Worm (Caenorhabditis elegans) whole organism, mixed stage, embryonic: Measurements from ENCODE around the gene mdt-4.

Source experiments
- M03D4.4 ChIP-seq: sonication (generic microtip); optimal IDR thresholded peaks from 2 replicates; lab custom pipeline; 2017; ENCODE audit warnings: mild to moderate bottlenecking, missing genetic modification characterization, missing compliant biosample characterization
- bed-3 ChIP-seq: fragments of 200-800 bp; sonication (Bioruptor generic); optimal IDR thresholded peaks from 3 replicates; lab custom pipeline; 2018; ENCODE audit warnings: mild to moderate bottlenecking, missing genetic modification characterization, moderate library complexity, missing compliant biosample characterization
- blmp-1 ChIP-seq: fragments of 150-350 bp; optimal IDR thresholded peaks from 2 replicates; lab custom pipeline; 2014; ENCODE audit warnings: missing biosample characterization, missing genetic modification characterization
- ceh-39 ChIP-seq: fragments of 150-350 bp; optimal IDR thresholded peaks from 2 replicates; lab custom pipeline; 2014; ENCODE audit warnings: missing biosample characterization, missing genetic modification characterization
- ceh-43 ChIP-seq: fragments of 200-800 bp; sonication (Bioruptor generic); optimal IDR thresholded peaks from 2 replicates; lab custom pipeline; 2018; ENCODE audit warnings: mild to moderate bottlenecking, missing genetic modification characterization, moderate library complexity, missing compliant biosample characterization
- ceh-83 ChIP-seq: fragments of 200-800 bp; sonication (Bioruptor generic); optimal IDR thresholded peaks from 2 replicates; lab custom pipeline; 2018; ENCODE audit warnings: mild to moderate bottlenecking, missing genetic modification characterization, missing compliant biosample characterization
- ces-1 ChIP-seq: fragments of 150-350 bp; optimal IDR thresholded peaks from 2 replicates; lab custom pipeline; 2014; ENCODE audit warnings: missing biosample characterization, missing genetic modification reagents, missing genetic modification characterization
- cnd-1 ChIP-seq: fragments of 200-800 bp; sonication (Bioruptor generic); optimal IDR thresholded peaks from 2 replicates; lab custom pipeline; 2018; ENCODE audit warnings: mild to moderate bottlenecking, missing genetic modification characterization, missing compliant biosample characterization
- drap-1 ChIP-seq: fragments of 200-800 bp; sonication (Bioruptor generic); optimal IDR thresholded peaks from 3 replicates; lab custom pipeline; 2018; ENCODE audit warnings: mild to moderate bottlenecking, missing genetic modification characterization, missing compliant biosample characterization
- elt-1 ChIP-seq: sonication (generic microtip); optimal IDR thresholded peaks from 2 replicates; lab custom pipeline; 2017; ENCODE audit warnings: missing genetic modification characterization, mild to moderate bottlenecking, missing compliant biosample characterization, antibody characterized with exemption, moderate library complexity, borderline replicate concordance; ENCODE audit not compliant: insufficient read depth
- elt-3 ChIP-seq: fragments of 150-350 bp; optimal IDR thresholded peaks from 2 replicates; lab custom pipeline; 2014; ENCODE audit warnings: missing biosample characterization, missing genetic modification characterization
- flh-1 ChIP-seq: fragments of 200-800 bp; sonication (Bioruptor generic); optimal IDR thresholded peaks from 2 replicates; lab custom pipeline; 2018; ENCODE audit warnings: mild to moderate bottlenecking, missing genetic modification characterization, moderate library complexity, missing compliant biosample characterization
- ham-2 ChIP-seq: fragments of 200-800 bp; sonication (Bioruptor generic); optimal IDR thresholded peaks from 2 replicates; lab custom pipeline; 2018; ENCODE audit warnings: mild to moderate bottlenecking, missing genetic modification characterization, missing compliant biosample characterization
- lin-32 ChIP-seq: fragments of 200-800 bp; sonication (Bioruptor generic); optimal IDR thresholded peaks from 2 replicates; lab custom pipeline; 2018; ENCODE audit warnings: mild to moderate bottlenecking, missing genetic modification characterization, missing compliant biosample characterization
- lsy-2 ChIP-seq: fragments of 150-350 bp; optimal IDR thresholded peaks from 2 replicates; lab custom pipeline; 2014; ENCODE audit warnings: missing biosample characterization, missing genetic modification characterization
- mab-5 ChIP-seq: fragments of 150-350 bp; optimal IDR thresholded peaks from 2 replicates; lab custom pipeline; 2014; ENCODE audit warnings: missing biosample characterization, missing genetic modification characterization
- mep-1 ChIP-seq: fragments of 150-350 bp; optimal IDR thresholded peaks from 2 replicates; lab custom pipeline; 2017; ENCODE audit warnings: missing biosample characterization, missing genetic modification reagents, missing genetic modification characterization, inconsistent platforms
- mls-2 ChIP-seq: sonication (generic microtip); optimal IDR thresholded peaks from 2 replicates; lab custom pipeline; 2016; ENCODE audit warnings: mild to moderate bottlenecking, missing genetic modification characterization, moderate library complexity, missing compliant biosample characterization
- nhr-12 ChIP-seq: fragments of 150-350 bp; optimal IDR thresholded peaks from 2 replicates; lab custom pipeline; 2014; ENCODE audit warnings: missing biosample characterization, missing genetic modification characterization
- nhr-2 ChIP-seq: fragments of 150-350 bp; optimal IDR thresholded peaks from 2 replicates; lab custom pipeline; 2014; ENCODE audit warnings: missing biosample characterization, missing genetic modification characterization
- nhr-237 ChIP-seq: fragments of 150-350 bp; optimal IDR thresholded peaks from 2 replicates; lab custom pipeline; 2014; ENCODE audit warnings: missing biosample characterization, missing genetic modification characterization
- nhr-28 ChIP-seq: fragments of 150-350 bp; optimal IDR thresholded peaks from 2 replicates; lab custom pipeline; 2014; ENCODE audit warnings: missing biosample characterization, missing genetic modification characterization
- nhr-76 ChIP-seq: sonication (generic microtip); optimal IDR thresholded peaks from 2 replicates; lab custom pipeline; 2017; ENCODE audit warnings: missing biosample characterization, missing genetic modification characterization
- pha-4 ChIP-seq: fragments of 150-350 bp; optimal IDR thresholded peaks from 2 replicates; lab custom pipeline; 2018; ENCODE audit warnings: missing biosample characterization, missing genetic modification reagents, missing genetic modification characterization
- sem-2 ChIP-seq: fragments of 200-800 bp; sonication (Bioruptor generic); optimal IDR thresholded peaks from 2 replicates; lab custom pipeline; 2018; ENCODE audit warnings: mild to moderate bottlenecking, missing genetic modification characterization, missing compliant biosample characterization
- snpc-4 ChIP-seq: fragments of 150-350 bp; optimal IDR thresholded peaks from 2 replicates; lab custom pipeline; 2014; ENCODE audit warnings: missing biosample characterization, missing genetic modification characterization
- tbx-8 ChIP-seq: fragments of 200-800 bp; sonication (Bioruptor generic); optimal IDR thresholded peaks from 2 replicates; lab custom pipeline; 2018; ENCODE audit warnings: mild to moderate bottlenecking, missing genetic modification characterization, moderate library complexity, missing compliant biosample characterization
- unc-120 ChIP-seq: sonication (generic microtip); optimal IDR thresholded peaks from 2 replicates; lab custom pipeline; 2017; ENCODE audit warnings: missing genetic modification characterization, missing compliant biosample characterization; ENCODE audit not compliant: poor library complexity, severe bottlenecking
- unc-39 ChIP-seq: fragments of 150-350 bp; optimal IDR thresholded peaks from 2 replicates; lab custom pipeline; 2014; ENCODE audit warnings: missing biosample characterization, missing genetic modification characterization
- unc-62 ChIP-seq: fragments of 150-350 bp; optimal IDR thresholded peaks from 2 replicates; lab custom pipeline; 2014; ENCODE audit warnings: missing biosample characterization, missing genetic modification reagents, missing genetic modification characterization
- zip-8 ChIP-seq: fragments of 150-350 bp; optimal IDR thresholded peaks from 2 replicates; lab custom pipeline; 2014; ENCODE audit warnings: missing biosample characterization, missing genetic modification characterization
- ztf-11 ChIP-seq: fragments of 150-350 bp; optimal IDR thresholded peaks from 2 replicates; lab custom pipeline; 2014; ENCODE audit warnings: missing biosample characterization, missing genetic modification characterization

Gene mdt-4

ce11 chrII:4975311-4975710 is 31.6 kb upstream of the mdt-4 start:
- peak; percentile 67 for TF ChIP-seq nhr-2 (tag; lab: Kevin White, UChicago)
- TF ChIP-seq ztf-11 (tag; lab: Kevin White, UChicago), result no peak
- no peak for TF ChIP-seq nhr-237 (tag; lab: Kevin White, UChicago)
- TF ChIP-seq pha-4 (tag; lab: Kevin White, UChicago), result peak; percentile 24

- TF ChIP-seq lsy-2 (no peak), nhr-2 (tag; lab: Kevin White, UChicago) (no peak), lin-32 (GFP tag; lab: Kevin White, UChicago) (peak; percentile 54), snpc-4 (tag; lab: Kevin White, UChicago) (no peak)
Observed at ce11 chrII:4974448-4974951, 30.8 kb upstream of the mdt-4 start.

DNA sequence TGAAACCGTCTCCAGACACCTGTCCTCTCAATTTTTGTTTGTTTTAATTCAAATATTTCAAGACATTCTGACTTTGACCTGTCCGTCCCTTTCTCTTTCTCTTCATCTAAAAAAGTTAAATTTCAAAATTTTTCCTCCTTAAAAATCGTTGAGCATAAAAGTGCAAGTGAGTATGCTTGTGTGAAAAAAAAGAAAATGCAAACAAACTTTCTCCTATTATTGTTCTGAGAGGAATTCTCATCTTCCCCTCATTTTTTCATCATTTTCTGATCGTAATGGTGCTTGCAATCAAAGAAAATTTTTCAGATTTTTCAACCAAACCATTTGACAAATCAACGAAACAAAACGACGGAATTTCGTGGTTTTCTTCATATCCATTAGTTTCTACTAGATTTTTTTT is 25.1 kb upstream of the mdt-4 start, which contains the start of gene shc-2:
shc-2 (plus strand) TSS at position 301 of the 400 bp plus-strand sequence.
- no peak for TF ChIP-seq zip-8
- no peak for TF ChIP-seq bed-3 (GFP tag; lab: Kevin White, UChicago)
- TF ChIP-seq nhr-76 (tag; lab: Kevin White, UChicago), result no peak
- no peak for TF ChIP-seq pha-4 (tag; lab: Kevin White, UChicago)
- no peak for TF ChIP-seq ceh-39 (tag; lab: Kevin White, UChicago)
- no peak for TF ChIP-seq mep-1
- TF ChIP-seq blmp-1 (tag; lab: Kevin White, UChicago), result no peak
- TF ChIP-seq nhr-2 (tag; lab: Kevin White, UChicago), result no peak
- TF ChIP-seq flh-1 (GFP tag; lab: Kevin White, UChicago), result no peak
- TF ChIP-seq ham-2 (GFP tag; lab: Kevin White, UChicago), result no peak
- TF ChIP-seq tbx-8, result no peak
- no peak for TF ChIP-seq nhr-237 (tag; lab: Kevin White, UChicago)

- TF ChIP-seq mls-2 (tag; lab: Kevin White, UChicago), result no peak
- TF ChIP-seq unc-39, result no peak
- TF ChIP-seq zip-8, result no peak
- TF ChIP-seq lsy-2, result no peak
- TF ChIP-seq cnd-1, result no peak
- no peak for TF ChIP-seq lin-32 (GFP tag; lab: Kevin White, UChicago)
- no peak for TF ChIP-seq tbx-8
- no peak for TF ChIP-seq nhr-237 (tag; lab: Kevin White, UChicago)
- TF ChIP-seq sem-2 (GFP tag; lab: Kevin White, UChicago), result no peak
- no peak for TF ChIP-seq mab-5 (tag; lab: Kevin White, UChicago)
- TF ChIP-seq ceh-43 (GFP tag; lab: Kevin White, UChicago), result no peak
- no peak for TF ChIP-seq ces-1 (GFP tag; lab: Kevin White, UChicago)
- TF ChIP-seq ztf-11 (tag; lab: Kevin White, UChicago), result no peak
- TF ChIP-seq mep-1, result no peak
- TF ChIP-seq ceh-83, result no peak
- TF ChIP-seq bed-3 (GFP tag; lab: Kevin White, UChicago), result no peak
- no peak for TF ChIP-seq M03D4.4 (tag; lab: Kevin White, UChicago)
- no peak for TF ChIP-seq nhr-2 (tag; lab: Kevin White, UChicago)
- no peak for TF ChIP-seq ceh-39 (tag; lab: Kevin White, UChicago)
Observed at ce11 chrII:4967636-4968035, 23.9 kb upstream of the mdt-4 start.

DNA sequence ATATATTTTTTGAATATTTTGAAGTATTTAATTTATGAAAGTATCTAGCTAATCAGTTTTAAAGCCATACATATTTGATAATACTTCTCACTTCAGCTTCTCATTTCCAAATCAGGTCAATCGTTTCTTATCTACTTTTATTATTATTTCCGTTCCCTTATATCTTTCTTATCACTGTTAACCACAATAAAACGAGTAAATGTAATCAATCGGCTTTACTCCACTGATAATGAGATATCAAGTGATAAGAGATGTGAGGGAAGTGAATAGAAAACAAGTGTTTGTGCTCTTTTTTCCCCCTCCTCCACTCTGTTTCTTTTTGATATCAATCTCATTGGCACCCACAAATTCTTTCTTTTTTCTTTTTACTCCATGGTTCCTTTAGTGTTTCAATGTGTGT is 22.8 kb upstream of the mdt-4 start:
- TF ChIP-seq zip-8 (no peak), nhr-2 (tag; lab: Kevin White, UChicago) (no peak), nhr-28 (tag; lab: Kevin White, UChicago) (no peak), M03D4.4 (tag; lab: Kevin White, UChicago) (no peak), ham-2 (GFP tag; lab: Kevin White, UChicago) (no peak), mls-2 (tag; lab: Kevin White, UChicago) (no peak), flh-1 (GFP tag; lab: Kevin White, UChicago) (no peak), unc-62 (GFP tag; lab: Kevin White, UChicago) (no peak), lin-32 (GFP tag; lab: Kevin White, UChicago) (no peak), unc-120 (tag; lab: Kevin White, UChicago) (no peak)
- TF ChIP-seq, all 35 proteins: peak for 0

DNA sequence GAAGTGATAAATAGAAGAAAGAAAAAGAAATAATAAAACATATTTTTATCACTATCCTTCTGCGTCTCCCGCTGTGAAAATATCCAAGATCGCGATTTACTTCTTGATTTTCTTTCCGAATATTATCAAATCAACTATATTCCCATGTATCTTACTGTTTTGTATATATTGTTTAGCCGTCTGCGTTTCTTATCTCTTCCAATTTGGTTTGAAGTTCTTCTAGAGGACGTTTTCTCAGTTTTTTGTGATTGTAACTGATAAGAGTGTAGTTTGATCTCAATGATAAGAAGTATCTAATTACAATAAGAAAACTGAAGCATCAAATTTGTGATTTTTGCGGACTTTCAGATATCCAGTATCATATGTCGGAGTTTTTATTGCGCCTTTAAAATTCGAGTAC is 16.9 kb upstream of the mdt-4 start:
- TF ChIP-seq mep-1 (no peak), nhr-28 (tag; lab: Kevin White, UChicago) (no peak), nhr-12 (tag; lab: Kevin White, UChicago) (no peak), elt-3 (tag; lab: Kevin White, UChicago) (no peak), nhr-2 (tag; lab: Kevin White, UChicago) (no peak), mls-2 (tag; lab: Kevin White, UChicago) (no peak), nhr-237 (tag; lab: Kevin White, UChicago) (no peak), elt-1 (no peak), ztf-11 (tag; lab: Kevin White, UChicago) (no peak), unc-62 (GFP tag; lab: Kevin White, UChicago) (no peak), drap-1 (no peak), cnd-1 (no peak), blmp-1 (tag; lab: Kevin White, UChicago) (no peak), unc-39 (no peak), lin-32 (GFP tag; lab: Kevin White, UChicago) (no peak), ceh-39 (tag; lab: Kevin White, UChicago) (no peak), nhr-76 (tag; lab: Kevin White, UChicago) (no peak), lsy-2 (no peak), ceh-43 (GFP tag; lab: Kevin White, UChicago) (no peak), ham-2 (GFP tag; lab: Kevin White, UChicago) (no peak)
